Fruit fly (Drosophila melanogaster) whole organism, pupa: ENCODE results near the gene CG14546.

Experiments used
- CG10348 ChIP-seq: fragments of 200-800 bp; sonication (Bioruptor generic); IDR thresholded peaks from 2 replicates; pipeline ENCODE4 v1.3.6; 2022; ENCODE audit warnings: missing biosample characterization, missing genetic modification characterization
- CG12605 ChIP-seq: fragments of 200-800 bp; sonication (Bioruptor generic); IDR thresholded peaks from 2 replicates; pipeline ENCODE4 v1.3.6; 2022; ENCODE audit warnings: missing biosample characterization, missing genetic modification characterization
- CG13204 ChIP-seq: fragments of 200-800 bp; sonication (Bioruptor generic); optimal IDR thresholded peaks from 2 replicates; lab custom pipeline; 2018; ENCODE audit warnings: missing biosample characterization, mild to moderate bottlenecking, missing genetic modification characterization, moderate library complexity
- CG14655 ChIP-seq: fragments of 200-800 bp; sonication (Bioruptor generic); optimal IDR thresholded peaks from 3 replicates; lab custom pipeline; 2017; ENCODE audit warnings: mild to moderate bottlenecking, missing biosample characterization, missing genetic modification reagents, missing genetic modification characterization
- CG15710 ChIP-seq: fragments of 200-800 bp; sonication (Bioruptor generic); optimal IDR thresholded peaks from 2 replicates; lab custom pipeline; 2018; ENCODE audit warnings: missing biosample characterization, mild to moderate bottlenecking, missing genetic modification characterization, moderate library complexity
- CG17806 ChIP-seq: fragments of 200-800 bp; sonication (Bioruptor generic); optimal IDR thresholded peaks from 2 replicates; lab custom pipeline; 2018; ENCODE audit warnings: missing biosample characterization, mild to moderate bottlenecking, missing genetic modification characterization, moderate library complexity
- CG32121 ChIP-seq: fragments of 200-800 bp; sonication (Bioruptor generic); IDR thresholded peaks from 2 replicates; pipeline ENCODE4 v1.3.6; 2022; ENCODE audit warnings: missing biosample characterization, missing genetic modification characterization
- CG34367 ChIP-seq: fragments of 200-800 bp; sonication (Bioruptor generic); optimal IDR thresholded peaks from 2 replicates; lab custom pipeline; 2018; ENCODE audit warnings: missing biosample characterization, mild to moderate bottlenecking, missing genetic modification characterization
- CG4496 ChIP-seq: fragments of 200-800 bp; sonication (Bioruptor generic); IDR thresholded peaks from 3 replicates; pipeline ENCODE4 v1.3.6; 2022; ENCODE audit warnings: missing biosample characterization, missing genetic modification characterization
- CG8159 ChIP-seq: fragments of 200-800 bp; sonication (Bioruptor generic); optimal IDR thresholded peaks from 3 replicates; lab custom pipeline; 2018; ENCODE audit warnings: missing biosample characterization, mild to moderate bottlenecking, missing genetic modification characterization, moderate library complexity
- CG8301 ChIP-seq: fragments of 200-800 bp; sonication (Bioruptor generic); optimal IDR thresholded peaks from 2 replicates; lab custom pipeline; 2018; ENCODE audit warnings: missing biosample characterization, mild to moderate bottlenecking, missing genetic modification characterization
- CG9948 ChIP-seq: fragments of 200-800 bp; sonication (Bioruptor generic); optimal IDR thresholded peaks from 2 replicates; lab custom pipeline; 2018; ENCODE audit warnings: missing biosample characterization, mild to moderate bottlenecking, missing genetic modification characterization, moderate library complexity
- D1 ChIP-seq: fragments of 200-800 bp; sonication (Bioruptor generic); optimal IDR thresholded peaks from 2 replicates; lab custom pipeline; 2018; ENCODE audit warnings: missing biosample characterization, mild to moderate bottlenecking, missing genetic modification characterization, moderate library complexity
- EcR ChIP-seq: fragments of 200-800 bp; sonication (Bioruptor generic); optimal IDR thresholded peaks from 3 replicates; lab custom pipeline; 2019; ENCODE audit warnings: missing biosample characterization, missing genetic modification characterization, mild to moderate bottlenecking, moderate library complexity, missing genetic modification reagents
- Ets98B ChIP-seq: fragments of 200-800 bp; sonication (Bioruptor generic); IDR thresholded peaks from 2 replicates; pipeline ENCODE4 v1.3.6; 2022; ENCODE audit warnings: missing biosample characterization, missing genetic modification characterization
- Pif1A ChIP-seq: fragments of 200-800 bp; sonication (Bioruptor generic); optimal IDR thresholded peaks from 3 replicates; lab custom pipeline; 2016; ENCODE audit warnings: missing biosample characterization, missing genetic modification characterization
- Pif1B ChIP-seq: fragments of 200-800 bp; sonication (Bioruptor generic); optimal IDR thresholded peaks from 3 replicates; lab custom pipeline; 2016; ENCODE audit warnings: missing biosample characterization, missing genetic modification characterization
- Snoo ChIP-seq: fragments of 200-800 bp; sonication (Bioruptor generic); optimal IDR thresholded peaks from 3 replicates; lab custom pipeline; 2017; ENCODE audit warnings: missing biosample characterization, mild to moderate bottlenecking, missing genetic modification characterization, inconsistent platforms
- fd96Ca ChIP-seq: fragments of 200-800 bp; sonication (Bioruptor generic); IDR thresholded peaks from 3 replicates; pipeline ENCODE4 v1.3.6; 2022; ENCODE audit warnings: missing biosample characterization, missing genetic modification characterization
- gl ChIP-seq: fragments of 200-800 bp; sonication (Bioruptor generic); optimal IDR thresholded peaks from 2 replicates; lab custom pipeline; 2018; ENCODE audit warnings: missing biosample characterization, mild to moderate bottlenecking, missing genetic modification characterization
- rn ChIP-seq: fragments of 200-800 bp; sonication (Bioruptor generic); IDR thresholded peaks from 2 replicates; pipeline ENCODE4 v1.3.6; 2022; ENCODE audit warnings: missing biosample characterization, missing genetic modification characterization

Gene CG14546

DNA sequence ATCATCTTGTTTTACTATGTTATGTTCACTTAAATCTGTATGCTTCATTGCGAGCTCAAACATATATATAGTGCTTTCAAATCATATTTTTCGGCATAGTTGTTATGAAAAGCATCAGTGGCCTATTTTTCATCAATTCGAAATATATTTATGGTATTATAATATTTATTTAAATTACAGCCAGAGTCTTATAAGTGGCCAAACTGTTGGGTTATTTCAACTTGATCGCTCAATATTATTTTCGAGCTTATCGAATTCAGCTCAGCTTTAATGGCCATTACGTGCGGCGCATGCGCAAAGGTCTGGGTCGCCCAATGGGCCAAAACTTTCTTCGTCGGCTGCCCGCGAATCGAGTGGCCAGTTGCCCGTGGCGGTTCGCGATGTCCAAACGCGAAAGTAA, 25.3 kb downstream of the CG14546 start, which contains the start of gene Mco3:
Gene Mco3 (plus strand): TSS at position 301 of the 400 bp plus-strand sequence.
- TF ChIP-seq rn (GFP tag; lab: Robert Waterston, UW) (no peak), CG8301 (tag; lab: Kevin White, UChicago) (no peak), CG17806 (no peak), Ets98B (GFP tag; lab: Robert Waterston, UW) (no peak), CG32121 (no peak), CG4496 (GFP tag; lab: Robert Waterston, UW) (no peak), Pif1B (no peak), fd96Ca (no peak), gl (tag; lab: Kevin White, UChicago) (no peak), CG13204 (no peak), CG14655 (GFP tag; lab: Kevin White, UChicago) (no peak), CG12605 (GFP tag; lab: Robert Waterston, UW) (no peak)

DNA sequence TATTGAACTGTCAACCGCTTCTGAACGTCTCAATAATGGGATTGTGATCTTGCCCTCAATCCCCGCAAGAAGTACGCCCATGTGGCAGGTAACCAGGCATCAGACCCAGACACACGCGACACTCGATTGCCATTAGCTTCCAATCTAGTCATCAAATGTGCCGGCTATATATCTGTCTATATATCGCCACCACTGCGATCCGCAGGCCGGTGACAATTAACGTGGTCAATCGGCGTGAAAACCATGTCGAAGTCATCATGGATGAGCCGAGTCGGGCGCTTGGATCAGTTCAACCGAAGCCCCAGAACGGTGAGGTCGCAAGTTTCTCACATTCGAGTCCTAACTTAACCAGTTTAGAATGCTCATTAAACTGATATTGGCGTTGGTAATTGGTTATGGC, 26.9 kb downstream of the CG14546 start, which contains the start of gene Sodq:
Gene Sodq (plus strand): TSS at position 301 of the 400 bp plus-strand sequence.
- no peak for TF ChIP-seq rn (GFP tag; lab: Robert Waterston, UW)
- no peak for TF ChIP-seq CG32121
- TF ChIP-seq Ets98B (GFP tag; lab: Robert Waterston, UW): no peak
- no peak for TF ChIP-seq CG4496 (GFP tag; lab: Robert Waterston, UW)
- TF ChIP-seq CG10348 (GFP tag; lab: Robert Waterston, UW): no peak
- no peak for TF ChIP-seq CG12605 (GFP tag; lab: Robert Waterston, UW)
- no peak for TF ChIP-seq CG17806
- TF ChIP-seq CG14655 (GFP tag; lab: Kevin White, UChicago): no peak
- TF ChIP-seq CG8301 (tag; lab: Kevin White, UChicago): no peak
- no peak for TF ChIP-seq CG13204
- TF ChIP-seq, all 21 proteins: peak for 0

DNA sequence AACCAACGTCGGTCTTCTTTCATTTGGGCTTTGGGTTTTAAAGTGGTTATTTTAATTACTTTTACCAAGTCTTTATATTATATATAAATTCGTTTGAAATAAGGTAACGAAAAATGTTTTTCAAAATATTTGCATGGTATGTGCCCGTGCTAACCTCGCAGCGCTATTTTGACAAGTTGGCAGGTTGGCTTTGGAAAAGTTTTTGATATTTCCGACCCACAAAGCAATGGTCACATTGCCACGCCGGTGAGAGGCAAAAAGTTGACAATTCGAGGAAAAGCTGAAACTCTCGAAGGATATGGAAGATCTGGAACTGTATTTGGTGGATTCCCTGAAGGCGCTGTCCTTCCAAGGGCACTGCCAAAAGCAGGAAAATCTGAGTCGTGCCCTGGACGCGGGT, 29.2 kb downstream of the CG14546 start, which contains the start of gene CG5913:
Gene CG5913 (plus strand): TSS at position 224 of the 400 bp plus-strand sequence.
- TF ChIP-seq CG8159 (tag; lab: Kevin White, UChicago): no peak
- peak; percentile 68 for TF ChIP-seq D1 (tag; lab: Kevin White, UChicago)

DNA sequence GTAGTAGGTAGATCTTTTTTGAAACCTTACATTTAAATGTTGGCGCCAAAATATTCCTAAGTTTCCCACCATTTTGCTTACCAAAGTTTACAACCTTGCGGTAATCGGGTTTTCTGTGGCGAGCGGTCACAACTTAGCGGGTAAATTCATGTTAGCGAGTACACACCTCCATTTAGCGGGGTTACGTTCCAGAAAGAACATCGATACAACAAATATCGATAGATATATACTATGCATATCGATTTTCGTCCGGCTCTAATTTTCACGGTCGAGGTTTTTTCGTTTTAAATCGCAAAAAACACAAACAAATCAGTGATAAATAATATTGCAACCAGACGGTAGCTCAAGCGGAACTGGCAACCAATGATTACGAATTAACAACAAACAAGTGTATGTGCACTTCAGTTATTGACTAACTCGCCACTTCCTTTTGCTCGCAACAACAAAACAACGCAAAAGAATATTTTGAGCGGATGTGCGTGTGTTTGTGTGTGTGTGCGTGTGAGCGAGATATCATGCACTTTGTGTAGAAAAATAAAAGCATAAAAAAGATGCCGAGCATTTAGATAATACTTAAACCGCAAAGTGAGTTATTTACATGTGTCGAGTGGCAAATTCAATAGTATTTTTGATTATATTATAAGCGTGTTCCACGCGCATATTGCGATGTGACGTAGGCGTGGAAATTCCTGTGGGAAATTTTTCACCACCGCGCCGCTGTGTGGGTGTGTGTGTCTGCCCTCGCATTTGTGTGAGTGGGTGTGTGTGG, 33.9 kb downstream of the CG14546 start, which contains the start of gene Lnk:
Gene Lnk (plus strand): TSS at position 236 of the 769 bp plus-strand sequence.
- TF ChIP-seq CG14655 (GFP tag; lab: Kevin White, UChicago): no peak
- TF ChIP-seq fd96Ca: no peak
- no peak for TF ChIP-seq Snoo (tag; lab: Kevin White, UChicago)
- TF ChIP-seq CG34367 (tag; lab: Kevin White, UChicago): peak; percentile 42
- TF ChIP-seq Pif1A (GFP tag; lab: Kevin White, UChicago): no peak
- TF ChIP-seq gl (tag; lab: Kevin White, UChicago): peak; percentile 54
- no peak for TF ChIP-seq EcR (GFP tag; lab: Kevin White, UChicago)
- no peak for TF ChIP-seq CG10348 (GFP tag; lab: Robert Waterston, UW)
- peak; percentile 17 for TF ChIP-seq CG15710 (tag; lab: Kevin White, UChicago)
- no peak for TF ChIP-seq CG8301 (tag; lab: Kevin White, UChicago)
- TF ChIP-seq CG13204: no peak
- TF ChIP-seq CG9948 (tag; lab: Kevin White, UChicago): no peak
- TF ChIP-seq Ets98B (GFP tag; lab: Robert Waterston, UW): no peak
- TF ChIP-seq D1 (tag; lab: Kevin White, UChicago): no peak
- no peak for TF ChIP-seq CG4496 (GFP tag; lab: Robert Waterston, UW)
- peak; percentile 36 for TF ChIP-seq Pif1B
- TF ChIP-seq rn (GFP tag; lab: Robert Waterston, UW): no peak
- TF ChIP-seq CG8159 (tag; lab: Kevin White, UChicago): peak; percentile 19
- TF ChIP-seq CG12605 (GFP tag; lab: Robert Waterston, UW): no peak; the same call in 1 of the 2 replicates
- TF ChIP-seq CG17806: no peak
- 0 out of 2 replicates have a peak, but pooled peaks have one; percentile 13 for TF ChIP-seq CG32121

DNA sequence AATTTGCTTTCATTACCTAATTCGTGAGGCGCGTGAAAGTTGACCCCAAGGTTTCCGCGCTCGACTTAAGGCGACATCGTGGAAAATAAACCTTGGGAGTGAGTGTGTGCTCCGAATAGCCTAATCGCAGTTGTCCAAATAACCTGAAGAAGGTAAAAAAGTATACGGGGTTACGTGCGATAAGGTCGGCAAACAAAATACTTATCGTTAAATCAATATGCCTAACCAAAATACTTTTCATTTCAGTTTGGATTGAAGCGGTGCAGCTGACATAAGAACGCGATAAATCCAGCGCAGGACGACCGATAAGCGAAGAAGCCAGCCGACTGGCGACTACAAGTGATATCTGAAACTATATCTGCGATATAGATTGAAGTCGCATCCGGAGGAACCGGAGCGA, 37.3 kb downstream of the CG14546 start:
- no peak for TF ChIP-seq Pif1B
- no peak for TF ChIP-seq gl (tag; lab: Kevin White, UChicago)
- no peak for TF ChIP-seq D1 (tag; lab: Kevin White, UChicago)
- TF ChIP-seq EcR (GFP tag; lab: Kevin White, UChicago): peak; percentile 8
- no peak for TF ChIP-seq CG8159 (tag; lab: Kevin White, UChicago)
- no peak for TF ChIP-seq CG15710 (tag; lab: Kevin White, UChicago)

DNA sequence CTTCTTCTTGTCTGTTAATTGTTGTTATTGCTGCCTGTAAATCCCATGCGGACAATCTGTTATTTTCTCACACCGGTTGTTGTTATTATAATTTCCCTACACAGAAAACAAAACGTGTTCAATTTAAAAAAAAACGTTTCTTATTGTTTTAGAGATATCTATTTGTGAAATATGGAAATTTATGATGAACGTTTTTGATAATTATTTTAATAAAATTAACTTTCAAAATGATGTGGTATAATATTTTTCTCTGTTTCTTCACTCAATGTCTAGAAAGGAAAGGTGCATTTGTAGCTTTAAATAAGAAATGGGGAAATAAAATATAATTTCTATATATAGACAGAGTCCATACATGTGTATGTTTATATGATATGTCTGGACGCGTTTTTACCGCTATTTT, 38.1 kb downstream of the CG14546 start:
- TF ChIP-seq CG4496 (GFP tag; lab: Robert Waterston, UW): peak; percentile 45; the same call in 1 of the 3 replicates
- peak; percentile 68 for TF ChIP-seq CG32121
- no peak for TF ChIP-seq Pif1B
- no peak for TF ChIP-seq EcR (GFP tag; lab: Kevin White, UChicago)
- TF ChIP-seq gl (tag; lab: Kevin White, UChicago): no peak
- TF ChIP-seq CG9948 (tag; lab: Kevin White, UChicago): peak; percentile 39
- no peak for TF ChIP-seq Pif1A (GFP tag; lab: Kevin White, UChicago)
- no peak for TF ChIP-seq D1 (tag; lab: Kevin White, UChicago)
- TF ChIP-seq rn (GFP tag; lab: Robert Waterston, UW): no peak
- TF ChIP-seq fd96Ca: no peak
- TF ChIP-seq CG12605 (GFP tag; lab: Robert Waterston, UW): peak; percentile 21; the same call in 1 of the 2 replicates
- peak; percentile 32 for TF ChIP-seq CG17806
- no peak for TF ChIP-seq CG14655 (GFP tag; lab: Kevin White, UChicago)
- peak; percentile 43 for TF ChIP-seq CG8159 (tag; lab: Kevin White, UChicago)
- TF ChIP-seq CG8301 (tag; lab: Kevin White, UChicago): peak; percentile 66
- TF ChIP-seq CG13204: no peak
- TF ChIP-seq CG15710 (tag; lab: Kevin White, UChicago): peak; percentile 18
- peak; percentile 46; the same call in 1 of the 2 replicates for TF ChIP-seq Ets98B (GFP tag; lab: Robert Waterston, UW)
- peak; percentile 10 for TF ChIP-seq Snoo (tag; lab: Kevin White, UChicago)
- no peak for TF ChIP-seq CG10348 (GFP tag; lab: Robert Waterston, UW)
- TF ChIP-seq CG34367 (tag; lab: Kevin White, UChicago): no peak
- TF ChIP-seq, all 21 proteins: peak for 10
